Worm (Caenorhabditis elegans) whole organism, young adult: ENCODE data around the gene plk-3.

Source experiments
- F39B2.1 ChIP-seq: fragments of 200-800 bp; sonication (Bioruptor generic); IDR thresholded peaks from 2 replicates; pipeline ENCODE4 v1.3.6; 2022; ENCODE audit warnings: missing genetic modification reagents, missing genetic modification characterization, missing compliant biosample characterization
- aptf-2 ChIP-seq: fragments of 200-800 bp; sonication (Bioruptor generic); conservative IDR thresholded peaks from 2 replicates; pipeline ENCODE4 v1.3.6; 2022; ENCODE audit warnings: missing genetic modification reagents, missing genetic modification characterization, missing compliant biosample characterization
- attf-3 ChIP-seq: fragments of 200-800 bp; sonication (Bioruptor generic); conservative IDR thresholded peaks from 2 replicates; pipeline ENCODE4 v1.3.6; 2022; ENCODE audit warnings: missing genetic modification reagents, missing genetic modification characterization, missing compliant biosample characterization
- him-1 ChIP-seq: sonication (generic microtip); optimal IDR thresholded peaks from 2 replicates; lab custom pipeline; 2016; ENCODE audit warnings: missing genotype, missing genetic modification reagents, missing genetic modification characterization, missing compliant biosample characterization
- lsl-1 ChIP-seq: fragments of 200-800 bp; sonication (Bioruptor generic); optimal IDR thresholded peaks from 2 replicates; lab custom pipeline; 2018; ENCODE audit warnings: mild to moderate bottlenecking, missing genetic modification characterization, moderate library complexity, missing compliant biosample characterization
- repo-1 ChIP-seq: sonication (generic microtip); optimal IDR thresholded peaks from 2 replicates; lab custom pipeline; 2017; ENCODE audit warnings: mild to moderate bottlenecking, missing genetic modification characterization, missing compliant biosample characterization
- unc-62 ChIP-seq: fragments of 150-350 bp; optimal IDR thresholded peaks from 2 replicates; lab custom pipeline; 2014; ENCODE audit warnings: missing biosample characterization, missing genetic modification reagents, missing genetic modification characterization

- no peak for TF ChIP-seq repo-1
- peak; percentile 16 for TF ChIP-seq him-1
- TF ChIP-seq unc-62 (GFP tag; lab: Kevin White, UChicago) = no peak
- TF ChIP-seq F39B2.1 (GFP tag; lab: Robert Waterston, UW) = no peak
- peak; percentile 79 for TF ChIP-seq lsl-1 (GFP tag; lab: Kevin White, UChicago)
- peak; percentile 35; the same call in 1 of the 2 replicates for TF ChIP-seq attf-3 (GFP tag; lab: Robert Waterston, UW)
- no peak for TF ChIP-seq aptf-2 (GFP tag; lab: Robert Waterston, UW)
Measured at ce11 chrIV:7508850-7509249, 35.8 kb upstream of the plk-3 start.
